Fruit fly (Drosophila melanogaster) whole organism, embryonic: ENCODE data around the gene Dmtn.

Experiments
- Atf-2 ChIP-seq: fragments of 200-800 bp; sonication (Bioruptor generic); optimal IDR thresholded peaks from 2 replicates; lab custom pipeline; 2016; ENCODE audit warnings: missing biosample characterization, missing genetic modification characterization
- CG10147 ChIP-seq: fragments of 200-800 bp; sonication (Bioruptor generic); optimal IDR thresholded peaks from 2 replicates; lab custom pipeline; 2019; ENCODE audit warnings: missing biosample characterization, mild to moderate bottlenecking, missing genetic modification characterization, moderate library complexity
- CG12659 ChIP-seq: fragments of 200-800 bp; sonication (Bioruptor generic); optimal IDR thresholded peaks from 3 replicates; lab custom pipeline; 2017; ENCODE audit warnings: mild to moderate bottlenecking, missing biosample characterization, missing genetic modification reagents, missing genetic modification characterization
- CG13287 ChIP-seq: fragments of 200-800 bp; sonication (Bioruptor generic); IDR thresholded peaks from 2 replicates; pipeline ENCODE4 v1.3.6; 2022; ENCODE audit warnings: missing biosample characterization, missing genetic modification characterization; ENCODE audit not compliant: partially characterized antibody
- CG13424 ChIP-seq: fragments of 200-800 bp; sonication (Bioruptor generic); optimal IDR thresholded peaks from 2 replicates; lab custom pipeline; 2019; ENCODE audit warnings: missing biosample characterization, mild to moderate bottlenecking, missing genetic modification characterization, moderate library complexity
- CG13624 ChIP-seq: fragments of 200-800 bp; sonication (Bioruptor generic); optimal IDR thresholded peaks from 2 replicates; lab custom pipeline; 2016; ENCODE audit warnings: missing biosample characterization, missing genetic modification characterization
- CG14014 ChIP-seq: fragments of 200-800 bp; sonication (Bioruptor generic); IDR thresholded peaks from 2 replicates; pipeline ENCODE4 v1.3.6; 2022; ENCODE audit warnings: missing biosample characterization, missing genetic modification characterization
- CG14710 ChIP-seq: fragments of 200-800 bp; sonication (Bioruptor generic); optimal IDR thresholded peaks from 3 replicates; lab custom pipeline; 2019; ENCODE audit warnings: missing biosample characterization, mild to moderate bottlenecking, missing genetic modification characterization, moderate library complexity
- CG1602 ChIP-seq: fragments of 200-800 bp; sonication (Bioruptor generic); optimal IDR thresholded peaks from 3 replicates; lab custom pipeline; 2016; ENCODE audit warnings: missing biosample characterization, missing genetic modification characterization
- CG34224 ChIP-seq: fragments of 200-800 bp; sonication (Bioruptor generic); IDR thresholded peaks from 3 replicates; pipeline ENCODE4 v1.3.6; 2022; ENCODE audit warnings: missing biosample characterization, missing genetic modification characterization; ENCODE audit not compliant: partially characterized antibody
- CG4820 ChIP-seq: fragments of 200-800 bp; sonication (Bioruptor generic); optimal IDR thresholded peaks from 3 replicates; lab custom pipeline; 2016; ENCODE audit warnings: missing biosample characterization, missing genetic modification characterization
- CG5180 ChIP-seq: fragments of 200-800 bp; sonication (Bioruptor generic); optimal IDR thresholded peaks from 3 replicates; lab custom pipeline; 2017; ENCODE audit warnings: missing biosample characterization, missing genetic modification characterization, mild to moderate bottlenecking, moderate library complexity, missing genetic modification reagents
- CG6272 ChIP-seq: fragments of 200-800 bp; sonication (Bioruptor generic); IDR thresholded peaks from 2 replicates; pipeline ENCODE4 v1.3.6; 2022; ENCODE audit warnings: missing biosample characterization, missing genetic modification characterization
- CG7786 ChIP-seq: fragments of 200-800 bp; sonication (Bioruptor generic); optimal IDR thresholded peaks from 2 replicates; lab custom pipeline; 2016; ENCODE audit warnings: missing biosample characterization, missing genetic modification characterization
- CG8359 ChIP-seq: fragments of 200-800 bp; sonication (Bioruptor generic); optimal IDR thresholded peaks from 2 replicates; lab custom pipeline; 2017; ENCODE audit warnings: missing biosample characterization, mild to moderate bottlenecking, missing genetic modification characterization, borderline replicate concordance
- CG9437 ChIP-seq: fragments of 200-800 bp; sonication (Bioruptor generic); optimal IDR thresholded peaks from 2 replicates; lab custom pipeline; 2018; ENCODE audit warnings: missing biosample characterization, mild to moderate bottlenecking, missing genetic modification characterization
- CrebB ChIP-seq: fragments of 200-800 bp; sonication (Bioruptor generic); optimal IDR thresholded peaks from 3 replicates; lab custom pipeline; 2018; ENCODE audit warnings: missing biosample characterization, mild to moderate bottlenecking, missing genetic modification characterization
- Dad ChIP-seq: fragments of 200-800 bp; sonication (Bioruptor generic); optimal IDR thresholded peaks from 3 replicates; lab custom pipeline; 2016; ENCODE audit warnings: missing biosample characterization, missing genetic modification characterization
- Dip2 ChIP-seq: fragments of 200-800 bp; sonication (Bioruptor generic); IDR thresholded peaks from 2 replicates; pipeline ENCODE4 v1.3.6; 2022; ENCODE audit warnings: missing biosample characterization, missing genetic modification characterization
- Dip3 ChIP-seq: fragments of 200-800 bp; sonication (Bioruptor generic); optimal IDR thresholded peaks from 3 replicates; lab custom pipeline; 2016; ENCODE audit warnings: missing biosample characterization, missing genetic modification characterization
- Elba2 ChIP-seq: fragments of 200-800 bp; sonication (Bioruptor generic); optimal IDR thresholded peaks from 3 replicates; lab custom pipeline; 2016; ENCODE audit warnings: missing biosample characterization, missing genetic modification characterization
- Fer1 ChIP-seq: fragments of 200-800 bp; sonication (Bioruptor generic); optimal IDR thresholded peaks from 2 replicates; lab custom pipeline; 2017; ENCODE audit warnings: missing biosample characterization, mild to moderate bottlenecking, missing genetic modification characterization
- Gug ChIP-seq: fragments of 200-800 bp; sonication (Bioruptor generic); IDR thresholded peaks from 4 replicates; pipeline ENCODE4 v1.3.6; 2022; ENCODE audit warnings: missing biosample characterization, missing genetic modification characterization
- H15 ChIP-seq: fragments of 200-800 bp; sonication (Bioruptor generic); IDR thresholded peaks from 3 replicates; pipeline ENCODE4 v1.3.6; 2022; ENCODE audit warnings: missing biosample characterization, missing genetic modification characterization
- HLHmδ ChIP-seq: fragments of 200-800 bp; sonication (Bioruptor generic); optimal IDR thresholded peaks from 2 replicates; lab custom pipeline; 2018; ENCODE audit warnings: missing biosample characterization, mild to moderate bottlenecking, missing genetic modification characterization, moderate library complexity
- Hand ChIP-seq: fragments of 200-800 bp; sonication (Bioruptor generic); optimal IDR thresholded peaks from 2 replicates; lab custom pipeline; 2017; ENCODE audit warnings: mild to moderate bottlenecking, missing biosample characterization, missing genetic modification reagents, missing genetic modification characterization
- Hsf ChIP-seq: fragments of 200-800 bp; sonication (Bioruptor generic); optimal IDR thresholded peaks from 3 replicates; lab custom pipeline; 2016; ENCODE audit warnings: missing biosample characterization, missing genetic modification characterization
- Nf-YC ChIP-seq: fragments of 200-800 bp; optimal IDR thresholded peaks from 3 replicates; lab custom pipeline; 2019; ENCODE audit warnings: missing biosample characterization, mild to moderate bottlenecking, missing genetic modification characterization, moderate library complexity
- Sox102F ChIP-seq: fragments of 200-800 bp; sonication (Bioruptor generic); optimal IDR thresholded peaks from 2 replicates; lab custom pipeline; 2018; ENCODE audit warnings: missing biosample characterization, mild to moderate bottlenecking, missing genetic modification characterization, moderate library complexity
- Stat92E ChIP-seq, 3 experiments: fragments of >200 bp in 2 of 3; fragments of 200-800 bp in 1 of 3; sonication (Bioruptor generic) in 1 of 3; optimal IDR thresholded peaks; 2 replicates each; lab custom pipeline; 2017 to 2019; ENCODE audit warnings: missing biosample characterization in 3 of 3, missing genetic modification characterization in 3 of 3, mild to moderate bottlenecking in 1 of 3, moderate library complexity in 1 of 3
- TFAM ChIP-seq: fragments of 200-800 bp; sonication (Bioruptor generic); optimal IDR thresholded peaks from 2 replicates; lab custom pipeline; 2017; ENCODE audit warnings: missing biosample characterization, missing genetic modification characterization, inconsistent platforms
- Tbp ChIP-seq: fragments of >200 bp; optimal IDR thresholded peaks from 2 replicates; lab custom pipeline; 2018; ENCODE audit warnings: missing biosample characterization, missing genetic modification characterization
- Vsx1 ChIP-seq: fragments of 200-800 bp; sonication (Bioruptor generic); optimal IDR thresholded peaks from 2 replicates; lab custom pipeline; 2017; ENCODE audit warnings: missing biosample characterization, mild to moderate bottlenecking, missing genetic modification characterization, missing genetic modification reagents
- Xbp1 ChIP-seq: fragments of 200-800 bp; sonication (Bioruptor generic); optimal IDR thresholded peaks from 3 replicates; lab custom pipeline; 2016; ENCODE audit warnings: missing biosample characterization, mild to moderate bottlenecking, missing genetic modification characterization
- al ChIP-seq: fragments of 200-800 bp; sonication (Bioruptor generic); IDR thresholded peaks from 2 replicates; pipeline ENCODE4 v1.3.6; 2022; ENCODE audit warnings: missing biosample characterization, missing genetic modification characterization
- bbx ChIP-seq: fragments of 200-800 bp; sonication (Bioruptor generic); IDR thresholded peaks from 2 replicates; pipeline ENCODE4 v1.3.6; 2022; ENCODE audit warnings: missing biosample characterization, missing genetic modification characterization; ENCODE audit not compliant: partially characterized antibody
- br ChIP-seq: fragments of >200 bp; optimal IDR thresholded peaks from 2 replicates; lab custom pipeline; 2017
- corto ChIP-seq: fragments of 200-800 bp; sonication (Bioruptor generic); optimal IDR thresholded peaks from 2 replicates; lab custom pipeline; 2016; ENCODE audit warnings: missing biosample characterization, mild to moderate bottlenecking, missing genetic modification characterization, moderate library complexity
- dati ChIP-seq: fragments of 200-800 bp; sonication (Bioruptor generic); IDR thresholded peaks from 2 replicates; pipeline ENCODE4 v1.3.6; 2022; ENCODE audit warnings: missing biosample characterization, missing genetic modification characterization
- dm ChIP-seq: fragments of 200-800 bp; sonication (Bioruptor generic); optimal IDR thresholded peaks from 3 replicates; lab custom pipeline; 2016; ENCODE audit warnings: missing biosample characterization, missing genetic modification characterization
- dysf ChIP-seq: fragments of 200-800 bp; sonication (Bioruptor generic); IDR thresholded peaks from 3 replicates; pipeline ENCODE4 v1.3.6; 2022; ENCODE audit warnings: missing biosample characterization, missing genetic modification characterization
- fd102C ChIP-seq: fragments of 200-800 bp; sonication (Bioruptor generic); optimal IDR thresholded peaks from 2 replicates; lab custom pipeline; 2018; ENCODE audit warnings: missing biosample characterization, mild to moderate bottlenecking, missing genetic modification characterization, moderate library complexity
- grau ChIP-seq: fragments of 200-800 bp; optimal IDR thresholded peaks from 3 replicates; lab custom pipeline; 2019; ENCODE audit warnings: missing biosample characterization, mild to moderate bottlenecking, missing genetic modification characterization, moderate library complexity
- insv ChIP-seq, 2 experiments: fragments of 200-800 bp; sonication (Bioruptor generic); optimal IDR thresholded peaks; 3 replicates each; lab custom pipeline; 2016 to 2018; ENCODE audit warnings: missing biosample characterization in 2 of 2, missing genetic modification characterization in 2 of 2
- lilli ChIP-seq: fragments of 200-800 bp; sonication (Bioruptor generic); optimal IDR thresholded peaks from 3 replicates; lab custom pipeline; 2016; ENCODE audit warnings: missing biosample characterization, missing genetic modification characterization
- scrt ChIP-seq: fragments of 200-800 bp; sonication (Bioruptor generic); optimal IDR thresholded peaks from 2 replicates; lab custom pipeline; 2018; ENCODE audit warnings: missing biosample characterization, mild to moderate bottlenecking, missing genetic modification characterization, moderate library complexity
- slp2 ChIP-seq: fragments of 200-800 bp; sonication (Bioruptor generic); optimal IDR thresholded peaks from 2 replicates; lab custom pipeline; 2016; ENCODE audit warnings: missing biosample characterization, missing genetic modification characterization
- sob ChIP-seq: fragments of 200-800 bp; sonication (Bioruptor generic); IDR thresholded peaks from 2 replicates; pipeline ENCODE4 v1.3.6; 2022; ENCODE audit warnings: missing biosample characterization, missing genetic modification characterization
- twi ChIP-seq: fragments of 200-800 bp; optimal IDR thresholded peaks from 2 replicates; lab custom pipeline; 2019; ENCODE audit warnings: missing biosample characterization, mild to moderate bottlenecking, missing genetic modification characterization, moderate library complexity

Gene Dmtn

dm6 chr3R:6427619-6428378 is 22.1 kb upstream of the Dmtn start (continued):
- TF ChIP-seq corto (GFP tag; lab: Kevin White, UChicago): no peak
- no peak for TF ChIP-seq Dip2 (GFP tag; lab: Robert Waterston, UW)
- peak; percentile 63 for TF ChIP-seq grau (tag; lab: Kevin White, UChicago)
- TF ChIP-seq TFAM (GFP tag; lab: Kevin White, UChicago): no peak
- TF ChIP-seq Elba2 (GFP tag; lab: Kevin White, UChicago): no peak
- TF ChIP-seq H15 (GFP tag; lab: Robert Waterston, UW): peak; percentile 44; the same call in 1 of the 3 replicates
- TF ChIP-seq CrebB (tag; lab: Kevin White, UChicago): peak; percentile 41
- TF ChIP-seq insv (GFP tag; optimal IDR thresholded peaks at IDR 0.05; lab: Kevin White, UChicago): no peak
- TF ChIP-seq CG4820: peak; percentile 52
- peak; percentile 4 for TF ChIP-seq CG5180
- TF ChIP-seq dati (GFP tag; lab: Robert Waterston, UW): no peak
- no peak for TF ChIP-seq Tbp (GFP tag; lab: Kevin White, UChicago)
- no peak for TF ChIP-seq HLHmδ (GFP tag; lab: Kevin White, UChicago)
- TF ChIP-seq Atf-2 (GFP tag; lab: Kevin White, UChicago): peak; percentile 50
- no peak for TF ChIP-seq Stat92E (GFP tag; optimal IDR thresholded peaks at IDR 0.05; lab: Kevin White, UChicago)
- peak; percentile 64 for TF ChIP-seq Fer1 (GFP tag; lab: Kevin White, UChicago)
- TF ChIP-seq CG1602: peak; percentile 13
- peak; percentile 47 for TF ChIP-seq Hand (GFP tag; lab: Kevin White, UChicago)
- TF ChIP-seq bbx: no peak
- TF ChIP-seq CG13624 (GFP tag; lab: Kevin White, UChicago): peak; percentile 10
- TF ChIP-seq lilli: peak; percentile 59
- peak; percentile 67 for TF ChIP-seq sob (GFP tag; lab: Robert Waterston, UW)
- peak; percentile 80 for TF ChIP-seq Sox102F (GFP tag; lab: Kevin White, UChicago)
- TF ChIP-seq fd102C (GFP tag; lab: Kevin White, UChicago): no peak
- TF ChIP-seq CG14014: peak; percentile 38; the same call in 1 of the 2 replicates
- TF ChIP-seq Dad (GFP tag; lab: Kevin White, UChicago): peak; percentile 39
- peak; percentile 66 for TF ChIP-seq Hsf (GFP tag; lab: Kevin White, UChicago)
- TF ChIP-seq CG9437 (GFP tag; lab: Kevin White, UChicago): peak; percentile 44
- TF ChIP-seq CG14710 (tag; lab: Kevin White, UChicago): peak; percentile 67
- no peak for TF ChIP-seq Vsx1 (GFP tag; lab: Kevin White, UChicago)
- peak; percentile 49 for TF ChIP-seq CG10147 (GFP tag; lab: Kevin White, UChicago)
- peak; percentile 68 for TF ChIP-seq Xbp1
- peak; percentile 71; the same call in 2 of the 3 replicates for TF ChIP-seq dysf (GFP tag; lab: Robert Waterston, UW)
- no peak for TF ChIP-seq CG7786 (GFP tag; lab: Kevin White, UChicago)
- TF ChIP-seq CG8359 (GFP tag; lab: Kevin White, UChicago): no peak
- peak; percentile 58 for TF ChIP-seq CG12659
- no peak for TF ChIP-seq CG13287
- TF ChIP-seq dm (GFP tag; lab: Kevin White, UChicago): peak; percentile 23
- TF ChIP-seq al (GFP tag; lab: Robert Waterston, UW): 0 out of 2 replicates have a peak, but pooled peaks have one; percentile 21
- peak; percentile 55 for TF ChIP-seq slp2
- peak; percentile 43; the same call in 1 of the 2 replicates for TF ChIP-seq CG6272 (GFP tag; lab: Robert Waterston, UW)
- peak; percentile 45; the same call in 2 of the 4 replicates for TF ChIP-seq Gug (GFP tag; lab: Robert Waterston, UW)
- no peak for TF ChIP-seq Nf-YC (tag; lab: Kevin White, UChicago)
- no peak for TF ChIP-seq twi
- no peak for TF ChIP-seq br (lab: Kevin White, UChicago)
- TF ChIP-seq CG34224: 0 out of 3 replicates have a peak, but pooled peaks have one; percentile 13
- peak; percentile 61 for TF ChIP-seq CG13424 (tag; lab: Kevin White, UChicago)
- TF ChIP-seq Dip3: peak; percentile 5
- peak; percentile 57 for TF ChIP-seq scrt
